Worm (Caenorhabditis elegans): ENCODE results near the gene srh-244.

The srh-244 gene

DNA sequence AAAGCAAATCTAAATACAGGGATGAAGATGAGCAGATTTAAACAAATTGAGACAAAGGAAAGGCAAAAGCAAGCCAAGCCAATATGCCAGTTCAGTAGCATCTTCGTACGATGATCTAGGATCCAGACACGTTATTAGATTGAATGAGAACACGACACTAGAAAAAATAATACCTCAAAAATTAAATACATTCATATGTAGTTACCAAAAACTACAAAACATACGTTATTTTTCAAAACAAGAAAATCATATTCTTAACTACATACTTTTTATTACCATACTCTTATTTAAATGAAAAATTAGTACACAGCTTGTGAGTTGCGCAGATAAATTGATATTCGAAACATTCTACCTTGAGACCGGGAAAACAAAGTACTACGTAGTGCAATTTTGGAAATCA lies 30.4 kb upstream of the srh-244 start, which contains the start of gene srx-6:
TSS of gene srx-6 (minus strand) at position 101 of the 400 bp plus-strand sequence.
- TF ChIP-seq zag-1 (tag; optimal IDR thresholded peaks at IDR 0.05) (no peak), ceh-9 (tag; optimal IDR thresholded peaks at IDR 0.05) (no peak), jun-1 (tag; optimal IDR thresholded peaks at IDR 0.05) (no peak), eor-1 (tag; optimal IDR thresholded peaks at IDR 0.05) (no peak), pqm-1 (tag; optimal IDR thresholded peaks at IDR 0.05) (no peak), tbx-2 (tag; optimal IDR thresholded peaks at IDR 0.05) (no peak)

DNA sequence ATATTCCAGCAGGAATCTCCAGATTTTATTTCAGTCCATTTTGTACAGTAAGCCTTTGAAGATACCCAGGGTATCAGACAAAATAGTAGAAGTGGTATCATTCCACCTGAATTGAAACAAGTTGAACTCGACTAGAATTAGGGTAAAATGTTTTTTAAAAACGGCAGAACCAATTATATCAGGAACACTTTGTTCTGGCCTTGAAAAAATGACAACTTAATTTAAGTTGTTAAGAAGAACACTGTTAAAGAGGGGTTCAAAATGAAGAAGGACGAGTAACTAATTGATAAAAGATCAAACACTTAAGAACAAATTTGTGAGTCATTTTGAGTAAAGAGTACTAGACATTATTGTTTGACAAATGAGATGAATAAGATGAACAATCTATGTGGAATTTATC lies 22.7 kb upstream of the srh-244 start, which contains the start of gene lmd-4:
TSS of gene lmd-4 (minus strand) at position 101 of the 400 bp plus-strand sequence.
- TF ChIP-seq ceh-9 (tag; optimal IDR thresholded peaks at IDR 0.05) (no peak), lsy-12 (tag; optimal IDR thresholded peaks at IDR 0.05) (no peak), elt-2 (tag; optimal IDR thresholded peaks at IDR 0.05) (no peak), fos-1 (tag; optimal IDR thresholded peaks at IDR 0.05) (no peak), nhr-67 (tag; optimal IDR thresholded peaks at IDR 0.05) (no peak), unc-62 (GFP tag; optimal IDR thresholded peaks at IDR 0.05) (no peak), pqm-1 (tag; optimal IDR thresholded peaks at IDR 0.05) (no peak), fkh-10 (GFP tag; optimal IDR thresholded peaks at IDR 0.05) (no peak), ztf-4 (tag; optimal IDR thresholded peaks at IDR 0.05) (no peak)

DNA sequence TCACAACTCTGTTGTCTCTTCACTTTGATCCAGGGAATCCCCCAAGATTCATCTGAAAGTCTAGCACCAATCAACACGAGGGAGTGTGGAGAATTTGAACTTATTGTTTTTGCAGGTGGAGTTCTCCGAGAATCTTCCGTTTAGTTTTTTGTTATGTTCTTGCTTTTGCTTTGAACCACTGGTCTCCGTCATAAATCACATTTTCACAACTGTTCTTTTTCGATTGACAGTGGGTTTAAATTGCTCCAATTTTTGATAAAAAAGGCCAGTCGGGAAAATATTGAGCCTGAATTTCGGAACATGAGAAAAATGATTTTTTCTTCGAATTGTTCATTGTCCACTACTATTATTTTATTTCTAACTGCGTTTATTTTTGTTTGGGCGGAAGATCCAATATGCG lies 21.7 kb upstream of the srh-244 start, which contains the start of gene F10G2.10:
TSS of gene F10G2.10 (plus strand) at position 301 of the 400 bp plus-strand sequence.
- TF ChIP-seq elt-2 (tag; optimal IDR thresholded peaks at IDR 0.05) (no peak), snpc-4 (tag; optimal IDR thresholded peaks at IDR 0.05) (no peak), ztf-4 (tag; optimal IDR thresholded peaks at IDR 0.05) (no peak), nhr-25 (tag; optimal IDR thresholded peaks at IDR 0.05) (no peak), lin-15B (tag; optimal IDR thresholded peaks at IDR 0.05) (no peak), nfya-1 (tag; optimal IDR thresholded peaks at IDR 0.05; ENCODE audit: insufficient read depth) (no peak), ceh-28 (tag; optimal IDR thresholded peaks at IDR 0.05) (no peak), elt-1 (tag; optimal IDR thresholded peaks at IDR 0.05) (no peak), egl-27 (tag; optimal IDR thresholded peaks at IDR 0.05) (no peak), unc-62 (GFP tag; optimal IDR thresholded peaks at IDR 0.05) (no peak), sea-2 (GFP tag; optimal IDR thresholded peaks at IDR 0.05) (no peak), pqm-1 (tag; optimal IDR thresholded peaks at IDR 0.05) (no peak), unc-39 (tag; optimal IDR thresholded peaks at IDR 0.05) (no peak), lsy-12 (tag; optimal IDR thresholded peaks at IDR 0.05) (no peak), egl-5 (tag; optimal IDR thresholded peaks at IDR 0.05) (no peak), fkh-10 (GFP tag; optimal IDR thresholded peaks at IDR 0.05) (no peak), fos-1 (tag; optimal IDR thresholded peaks at IDR 0.05) (no peak), jun-1 (tag; optimal IDR thresholded peaks at IDR 0.05) (no peak), ZK546.5 (tag; optimal IDR thresholded peaks at IDR 0.05) (no peak)

DNA sequence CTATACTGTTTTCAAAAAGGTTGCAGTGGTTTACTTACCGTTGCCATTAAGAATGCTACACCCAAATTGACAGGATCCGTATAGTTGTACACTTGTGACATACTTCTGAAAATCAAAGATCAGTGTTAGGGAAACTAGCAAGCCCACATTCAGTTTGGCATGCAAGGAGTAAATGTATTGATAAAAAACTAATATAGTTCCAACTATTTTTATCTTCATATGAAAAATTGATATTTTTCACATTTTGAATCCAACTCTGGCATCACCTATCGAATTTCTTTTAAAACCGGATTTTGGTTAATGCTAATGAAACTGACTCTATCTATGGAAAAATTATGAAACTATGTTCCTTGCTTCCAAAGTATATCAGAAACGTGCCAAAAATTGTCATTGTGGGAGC lies 18.3 kb upstream of the srh-244 start, which contains the start of gene srx-92:
TSS of gene srx-92 (minus strand) at position 101 of the 400 bp plus-strand sequence.
- TF ChIP-seq ztf-11 (tag; optimal IDR thresholded peaks at IDR 0.05) (no peak), ceh-28 (tag; optimal IDR thresholded peaks at IDR 0.05) (no peak), nhr-43 (tag; optimal IDR thresholded peaks at IDR 0.05; ENCODE audit: poor library complexity, severe bottlenecking) (no peak), lsy-12 (tag; optimal IDR thresholded peaks at IDR 0.05) (no peak), lin-39 (tag; optimal IDR thresholded peaks at IDR 0.05) (no peak), aly-2 (tag; optimal IDR thresholded peaks at IDR 0.05) (no peak), elt-3 (tag; optimal IDR thresholded peaks at IDR 0.05) (no peak), unc-39 (tag; optimal IDR thresholded peaks at IDR 0.05) (no peak), egl-27 (tag; optimal IDR thresholded peaks at IDR 0.05) (no peak), ZK546.5 (tag; optimal IDR thresholded peaks at IDR 0.05) (no peak), zag-1 (tag; optimal IDR thresholded peaks at IDR 0.05) (no peak), nhr-28 (tag; optimal IDR thresholded peaks at IDR 0.05) (no peak), lin-15B (tag; optimal IDR thresholded peaks at IDR 0.05) (no peak)

DNA sequence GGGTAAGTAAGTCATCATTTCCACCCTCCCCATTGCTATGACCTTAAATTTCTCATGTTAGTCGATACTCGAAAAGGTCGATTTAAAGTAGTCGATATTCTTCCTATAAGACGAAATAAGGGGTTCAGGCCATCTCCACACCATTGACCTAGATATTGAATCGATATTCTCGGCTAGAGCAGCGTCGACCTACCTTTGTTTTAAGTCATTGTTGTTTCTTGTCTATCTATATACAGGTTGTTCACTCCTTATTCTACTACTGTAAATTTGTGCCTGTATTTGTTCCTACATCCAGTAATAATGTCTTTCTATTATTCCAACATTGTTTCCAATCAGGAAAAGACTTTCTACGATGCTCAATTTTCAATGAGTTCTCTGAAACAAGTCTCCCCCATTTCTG lies 16.7 kb upstream of the srh-244 start, which contains the start of gene F10G2.4:
TSS of gene F10G2.4 (plus strand) at position 301 of the 400 bp plus-strand sequence.
- TF ChIP-seq unc-62 (GFP tag; optimal IDR thresholded peaks at IDR 0.05) (no peak), lin-15B (tag; optimal IDR thresholded peaks at IDR 0.05) (no peak), nhr-237 (tag; optimal IDR thresholded peaks at IDR 0.05) (no peak), jun-1 (tag; optimal IDR thresholded peaks at IDR 0.05) (no peak), egl-5 (tag; optimal IDR thresholded peaks at IDR 0.05) (no peak), zag-1 (tag; optimal IDR thresholded peaks at IDR 0.05) (no peak), nhr-67 (tag; optimal IDR thresholded peaks at IDR 0.05) (no peak), egl-27 (tag; optimal IDR thresholded peaks at IDR 0.05) (no peak), fkh-10 (GFP tag; optimal IDR thresholded peaks at IDR 0.05) (no peak), nhr-11 (tag; optimal IDR thresholded peaks at IDR 0.05) (no peak), skn-1 (tag; optimal IDR thresholded peaks at IDR 0.05) (no peak), mdl-1 (tag; optimal IDR thresholded peaks at IDR 0.05) (no peak), daf-12 (tag; optimal IDR thresholded peaks at IDR 0.05) (no peak), eor-1 (tag; optimal IDR thresholded peaks at IDR 0.05) (no peak), mml-1 (tag; optimal IDR thresholded peaks at IDR 0.05) (no peak), ceh-28 (tag; optimal IDR thresholded peaks at IDR 0.05) (no peak), ZK546.5 (tag; optimal IDR thresholded peaks at IDR 0.05) (no peak), ceh-9 (tag; optimal IDR thresholded peaks at IDR 0.05) (no peak), sea-2 (GFP tag; optimal IDR thresholded peaks at IDR 0.05) (no peak), elt-3 (tag; optimal IDR thresholded peaks at IDR 0.05) (no peak)

Measured in whole organism, L3 larva.